Worm (Caenorhabditis elegans) whole organism, young adult: ENCODE results near the gene cyp-13A1.

Source experiments
- C06A6.2 ChIP-seq: fragments of 200-800 bp; sonication (Bioruptor generic); conservative IDR thresholded peaks from 2 replicates; pipeline ENCODE4 v1.3.6; 2022; ENCODE audit warnings: missing genetic modification characterization, missing compliant biosample characterization
- T07F8.4 ChIP-seq: sonication (generic microtip); optimal IDR thresholded peaks from 2 replicates; lab custom pipeline; 2016; ENCODE audit warnings: mild to moderate bottlenecking, missing genetic modification characterization, moderate library complexity, missing compliant biosample characterization
- T26A5.8 ChIP-seq: sonication (generic microtip); optimal IDR thresholded peaks from 2 replicates; lab custom pipeline; 2016; ENCODE audit warnings: missing genetic modification characterization, missing compliant biosample characterization
- Y56A3A.18 ChIP-seq: fragments of 200-800 bp; sonication (Bioruptor generic); IDR thresholded peaks from 2 replicates; pipeline ENCODE4 v1.3.6; 2022; ENCODE audit warnings: missing genetic modification reagents, missing genetic modification characterization, missing compliant biosample characterization
- Y67H2A.10 ChIP-seq: fragments of 200-800 bp; sonication (Bioruptor generic); conservative IDR thresholded peaks from 2 replicates; pipeline ENCODE4 v1.3.6; 2022; ENCODE audit warnings: missing genetic modification reagents, missing genetic modification characterization, missing compliant biosample characterization
- Y95B8A.8 ChIP-seq: fragments of 200-800 bp; sonication (Bioruptor generic); IDR thresholded peaks from 2 replicates; pipeline ENCODE4 v1.3.6; 2022; ENCODE audit warnings: missing genetic modification reagents, missing genetic modification characterization, missing compliant biosample characterization
- cebp-2 ChIP-seq: fragments of 200-800 bp; sonication (Bioruptor generic); IDR thresholded peaks from 2 replicates; pipeline ENCODE4 v1.3.6; 2022; ENCODE audit warnings: missing genetic modification characterization, missing compliant biosample characterization
- mes-4 ChIP-seq: sonication (generic microtip); optimal IDR thresholded peaks from 2 replicates; lab custom pipeline; 2016; ENCODE audit warnings: missing genotype, missing genetic modification characterization, missing compliant biosample characterization
- repo-1 ChIP-seq: sonication (generic microtip); optimal IDR thresholded peaks from 2 replicates; lab custom pipeline; 2017; ENCODE audit warnings: mild to moderate bottlenecking, missing genetic modification characterization, missing compliant biosample characterization
- ztf-18 ChIP-seq: sonication (generic microtip); optimal IDR thresholded peaks from 2 replicates; lab custom pipeline; 2016; ENCODE audit warnings: missing genotype, mild to moderate bottlenecking, missing genetic modification characterization, missing compliant biosample characterization

ce11 chrII:9793197-9793596 lies 11.4 kb upstream of the cyp-13A1 start, which contains the start of gene cyp-13A3:
- TF ChIP-seq C06A6.2 (GFP tag; lab: Robert Waterston, UW) = no peak
- TF ChIP-seq Y67H2A.10 (GFP tag; lab: Robert Waterston, UW) = no peak
- TF ChIP-seq repo-1 = no peak
- TF ChIP-seq ztf-18 (tag; lab: Kevin White, UChicago) = no peak
- TF ChIP-seq T07F8.4 (tag; lab: Kevin White, UChicago) = no peak
- no peak for TF ChIP-seq T26A5.8
- TF ChIP-seq cebp-2 = no peak
- TF ChIP-seq Y95B8A.8 (GFP tag; lab: Robert Waterston, UW) = no peak
- TF ChIP-seq Y56A3A.18 (GFP tag; lab: Robert Waterston, UW) = no peak
- no peak for TF ChIP-seq mes-4
